Worm (Caenorhabditis elegans) whole organism, young adult: ENCODE data around the gene brap-2.
"Not testable (repeated sequence)": the region's sequence is repeated elsewhere in the genome, so short reads cannot be mapped to it uniquely, and the experiment has no call there.

Source experiments
- C06A6.2 ChIP-seq: fragments of 200-800 bp; sonication (Bioruptor generic); conservative IDR thresholded peaks from 2 replicates; pipeline ENCODE4 v1.3.6; 2022; ENCODE audit warnings: missing genetic modification characterization, missing compliant biosample characterization
- C17E4.6 ChIP-seq: fragments of 200-800 bp; sonication (Bioruptor generic); IDR thresholded peaks from 2 replicates; pipeline ENCODE4 v1.3.6; 2022; ENCODE audit warnings: missing genetic modification reagents, missing genetic modification characterization, missing compliant biosample characterization
- D2030.7 ChIP-seq: fragments of 200-800 bp; sonication (Bioruptor generic); IDR thresholded peaks from 2 replicates; pipeline ENCODE4 v1.3.6; 2022; ENCODE audit warnings: missing genetic modification reagents, missing genetic modification characterization, missing compliant biosample characterization
- K11D2.4 ChIP-seq: fragments of 200-800 bp; sonication (Bioruptor generic); IDR thresholded peaks from 2 replicates; pipeline ENCODE4 v1.3.6; 2022; ENCODE audit warnings: missing genetic modification reagents, missing genetic modification characterization, missing compliant biosample characterization
- Y53G8AR.9 ChIP-seq: fragments of 200-800 bp; sonication (Bioruptor generic); conservative IDR thresholded peaks from 2 replicates; pipeline ENCODE4 v1.3.6; 2022; ENCODE audit warnings: missing genetic modification reagents, missing genetic modification characterization, missing compliant biosample characterization
- Y56A3A.18 ChIP-seq: fragments of 200-800 bp; sonication (Bioruptor generic); IDR thresholded peaks from 2 replicates; pipeline ENCODE4 v1.3.6; 2022; ENCODE audit warnings: missing genetic modification reagents, missing genetic modification characterization, missing compliant biosample characterization
- Y67H2A.10 ChIP-seq: fragments of 200-800 bp; sonication (Bioruptor generic); conservative IDR thresholded peaks from 2 replicates; pipeline ENCODE4 v1.3.6; 2022; ENCODE audit warnings: missing genetic modification reagents, missing genetic modification characterization, missing compliant biosample characterization
- Y79H2A.3 ChIP-seq: fragments of 200-800 bp; sonication (Bioruptor generic); conservative IDR thresholded peaks from 2 replicates; pipeline ENCODE4 v1.3.6; 2022; ENCODE audit warnings: missing genetic modification reagents, missing genetic modification characterization, missing compliant biosample characterization
- Y95B8A.8 ChIP-seq: fragments of 200-800 bp; sonication (Bioruptor generic); IDR thresholded peaks from 2 replicates; pipeline ENCODE4 v1.3.6; 2022; ENCODE audit warnings: missing genetic modification reagents, missing genetic modification characterization, missing compliant biosample characterization
- attf-3 ChIP-seq: fragments of 200-800 bp; sonication (Bioruptor generic); conservative IDR thresholded peaks from 2 replicates; pipeline ENCODE4 v1.3.6; 2022; ENCODE audit warnings: missing genetic modification reagents, missing genetic modification characterization, missing compliant biosample characterization
- attf-5 ChIP-seq: fragments of 200-800 bp; sonication (Bioruptor generic); optimal IDR thresholded peaks from 2 replicates; lab custom pipeline; 2018; ENCODE audit warnings: mild to moderate bottlenecking, missing genetic modification characterization, missing compliant biosample characterization
- bed-2 ChIP-seq: fragments of 200-800 bp; sonication (Bioruptor generic); IDR thresholded peaks from 2 replicates; pipeline ENCODE4 v1.3.6; 2022; ENCODE audit warnings: missing genetic modification reagents, missing genetic modification characterization, missing compliant biosample characterization
- cebp-1 ChIP-seq, 2 experiments: fragments of 200-800 bp in 1 of 2; sonication (Bioruptor generic) in 1 of 2; sonication (generic microtip) in 1 of 2; IDR thresholded peaks in 1 of 2; optimal IDR thresholded peaks in 1 of 2; 2 replicates each; pipeline versions ENCODE4 v1.3.6 to Lab custom; 2017 to 2022; ENCODE audit warnings: missing compliant biosample characterization in 2 of 2, missing genetic modification characterization in 2 of 2, mild to moderate bottlenecking in 1 of 2, missing genetic modification reagents in 1 of 2, moderate library complexity in 1 of 2
- ceh-100 ChIP-seq: fragments of 200-800 bp; sonication (Bioruptor generic); IDR thresholded peaks from 2 replicates; pipeline ENCODE4 v1.3.6; 2022; ENCODE audit warnings: missing genetic modification reagents, missing genetic modification characterization, missing compliant biosample characterization
- ceh-91 ChIP-seq: fragments of 200-800 bp; sonication (Bioruptor generic); IDR thresholded peaks from 2 replicates; pipeline ENCODE4 v1.3.6; 2022; ENCODE audit warnings: missing genetic modification reagents, missing genetic modification characterization, missing compliant biosample characterization
- dox-1 ChIP-seq: fragments of 200-800 bp; sonication (Bioruptor generic); IDR thresholded peaks from 2 replicates; pipeline ENCODE4 v1.3.6; 2022; ENCODE audit warnings: missing genetic modification reagents, missing genetic modification characterization, missing compliant biosample characterization
- dpl-1 ChIP-seq: fragments of 150-350 bp; optimal IDR thresholded peaks from 2 replicates; lab custom pipeline; 2014; ENCODE audit warnings: missing biosample characterization, missing genetic modification reagents, missing genetic modification characterization
- efl-1 ChIP-seq: fragments of 150-350 bp; optimal IDR thresholded peaks from 2 replicates; lab custom pipeline; 2014; ENCODE audit warnings: missing biosample characterization, missing genetic modification reagents, missing genetic modification characterization
- egl-18 ChIP-seq: fragments of 200-800 bp; sonication (Bioruptor generic); IDR thresholded peaks from 2 replicates; pipeline ENCODE4 v1.3.6; 2022; ENCODE audit warnings: missing genetic modification reagents, missing genetic modification characterization, missing compliant biosample characterization
- egl-44 ChIP-seq: fragments of 200-800 bp; sonication (Bioruptor generic); IDR thresholded peaks from 2 replicates; pipeline ENCODE4 v1.3.6; 2022; ENCODE audit warnings: missing genetic modification reagents, missing genetic modification characterization, missing compliant biosample characterization
- egrh-3 ChIP-seq: fragments of 200-800 bp; sonication (Bioruptor generic); IDR thresholded peaks from 2 replicates; pipeline ENCODE4 v1.3.6; 2022; ENCODE audit warnings: missing genetic modification reagents, missing genetic modification characterization, missing compliant biosample characterization
- ekl-4 ChIP-seq: fragments of 200-800 bp; sonication (Bioruptor generic); IDR thresholded peaks from 2 replicates; pipeline ENCODE4 v1.3.6; 2022; ENCODE audit warnings: missing genetic modification reagents, missing genetic modification characterization, missing compliant biosample characterization
- hmg-1.2 ChIP-seq: fragments of 200-800 bp; sonication (Bioruptor generic); IDR thresholded peaks from 2 replicates; pipeline ENCODE4 v1.3.6; 2022; ENCODE audit warnings: missing genetic modification reagents, missing genetic modification characterization, missing compliant biosample characterization
- hmg-20 ChIP-seq: fragments of 200-800 bp; sonication (Bioruptor generic); IDR thresholded peaks from 2 replicates; pipeline ENCODE4 v1.3.6; 2022; ENCODE audit warnings: missing genetic modification reagents, missing genetic modification characterization, missing compliant biosample characterization
- hsf-1 ChIP-seq: fragments of 200-800 bp; sonication (Bioruptor generic); IDR thresholded peaks from 2 replicates; pipeline ENCODE4 v1.3.6; 2022; ENCODE audit warnings: missing genetic modification reagents, missing genetic modification characterization, missing compliant biosample characterization
- let-526 ChIP-seq: fragments of 200-800 bp; sonication (Bioruptor generic); IDR thresholded peaks from 2 replicates; pipeline ENCODE4 v1.3.6; 2022; ENCODE audit warnings: missing genetic modification reagents, missing genetic modification characterization, missing compliant biosample characterization
- lin-54 ChIP-seq: fragments of 200-800 bp; sonication (Bioruptor generic); optimal IDR thresholded peaks from 2 replicates; lab custom pipeline; 2018; ENCODE audit warnings: mild to moderate bottlenecking, missing genetic modification characterization, missing compliant biosample characterization
- lir-1 ChIP-seq: fragments of 200-800 bp; sonication (Bioruptor generic); conservative IDR thresholded peaks from 2 replicates; pipeline ENCODE4 v1.3.6; 2022; ENCODE audit warnings: missing genetic modification reagents, missing genetic modification characterization, missing compliant biosample characterization
- lsl-1 ChIP-seq: fragments of 200-800 bp; sonication (Bioruptor generic); optimal IDR thresholded peaks from 2 replicates; lab custom pipeline; 2018; ENCODE audit warnings: mild to moderate bottlenecking, missing genetic modification characterization, moderate library complexity, missing compliant biosample characterization
- madf-3 ChIP-seq: fragments of 200-800 bp; sonication (Bioruptor generic); IDR thresholded peaks from 2 replicates; pipeline ENCODE4 v1.3.6; 2022; ENCODE audit warnings: missing genetic modification reagents, missing genetic modification characterization, missing compliant biosample characterization
- madf-6 ChIP-seq: fragments of 200-800 bp; sonication (Bioruptor generic); IDR thresholded peaks from 2 replicates; pipeline ENCODE4 v1.3.6; 2022; ENCODE audit warnings: missing genetic modification reagents, missing genetic modification characterization, missing compliant biosample characterization
- madf-8 ChIP-seq: fragments of 200-800 bp; sonication (Bioruptor generic); conservative IDR thresholded peaks from 2 replicates; pipeline ENCODE4 v1.3.6; 2022; ENCODE audit warnings: missing genetic modification reagents, missing genetic modification characterization, missing compliant biosample characterization
- mcd-1 ChIP-seq: fragments of 200-800 bp; sonication (Bioruptor generic); IDR thresholded peaks from 2 replicates; pipeline ENCODE4 v1.3.6; 2022; ENCODE audit warnings: missing genetic modification reagents, missing genetic modification characterization, missing compliant biosample characterization
- nfyb-1 ChIP-seq: fragments of 200-800 bp; sonication (Bioruptor generic); IDR thresholded peaks from 2 replicates; pipeline ENCODE4 v1.3.6; 2022; ENCODE audit warnings: missing genetic modification reagents, missing genetic modification characterization, missing compliant biosample characterization
- nhr-80 ChIP-seq: sonication (generic microtip); optimal IDR thresholded peaks from 2 replicates; lab custom pipeline; 2016; ENCODE audit warnings: missing genetic modification characterization, missing compliant biosample characterization
- pbrm-1 ChIP-seq: fragments of 200-800 bp; sonication (Bioruptor generic); IDR thresholded peaks from 2 replicates; pipeline ENCODE4 v1.3.6; 2022; ENCODE audit warnings: missing genetic modification reagents, missing genetic modification characterization, missing compliant biosample characterization
- rcor-1 ChIP-seq: fragments of 200-800 bp; sonication (Bioruptor generic); IDR thresholded peaks from 2 replicates; pipeline ENCODE4 v1.3.6; 2022; ENCODE audit warnings: missing genetic modification reagents, missing genetic modification characterization, missing compliant biosample characterization
- sea-2 ChIP-seq: fragments of 200-800 bp; sonication (Bioruptor generic); IDR thresholded peaks from 2 replicates; pipeline ENCODE4 v1.3.6; 2022; ENCODE audit warnings: missing genetic modification characterization, missing compliant biosample characterization
- snpc-4 ChIP-seq, 5 experiments: fragments of 150-350 bp in 1 of 5; sonication (generic microtip) in 4 of 5; optimal IDR thresholded peaks; 2 replicates each; lab custom pipeline; 2014 to 2018; ENCODE audit warnings: missing genetic modification characterization in 5 of 5, missing biosample characterization in 3 of 5, antibody characterized with exemption in 2 of 5, mild to moderate bottlenecking in 2 of 5, missing compliant biosample characterization in 2 of 5, missing genotype in 2 of 5, moderate library complexity in 2 of 5, missing genetic modification reagents in 1 of 5
- tbp1 ChIP-seq: fragments of 200-800 bp; sonication (Bioruptor generic); optimal IDR thresholded peaks from 2 replicates; lab custom pipeline; 2018; ENCODE audit warnings: mild to moderate bottlenecking, missing genetic modification characterization, missing compliant biosample characterization
- ztf-18 ChIP-seq: sonication (generic microtip); optimal IDR thresholded peaks from 2 replicates; lab custom pipeline; 2016; ENCODE audit warnings: missing genotype, mild to moderate bottlenecking, missing genetic modification characterization, missing compliant biosample characterization
- ztf-25 ChIP-seq: fragments of 200-800 bp; sonication (Bioruptor generic); IDR thresholded peaks from 2 replicates; pipeline ENCODE4 v1.3.6; 2022; ENCODE audit warnings: missing genetic modification reagents, missing genetic modification characterization, missing compliant biosample characterization
- ztf-28 ChIP-seq: fragments of 200-800 bp; sonication (Bioruptor generic); IDR thresholded peaks from 2 replicates; pipeline ENCODE4 v1.3.6; 2022; ENCODE audit warnings: missing genetic modification reagents, missing genetic modification characterization, missing compliant biosample characterization

brap-2 gene

ce11 chrII:5350357-5350756, 42.6 kb downstream of the brap-2 start, which contains the start of gene F09E5.8 (continued):
- TF ChIP-seq K11D2.4 (peak; percentile 12; the same call in 1 of the 2 replicates), Y53G8AR.9 (0 out of 2 replicates have a peak, but pooled peaks have one; percentile 41), cebp-1 (GFP tag; IDR thresholded peaks at IDR 0.05; lab: Robert Waterston, UW) (peak; percentile 24; the same call in 1 of the 2 replicates), ekl-4 (GFP tag; lab: Robert Waterston, UW) (peak; percentile 52; the same call in 1 of the 2 replicates)
- TF ChIP-seq cebp-1 (tag; optimal IDR thresholded peaks at IDR 0.05; lab: Kevin White, UChicago) = not testable (repeated sequence)
- TF ChIP-seq, all 124 proteins: peak for 17; not testable (repeated sequence) for 107

- TF ChIP-seq ztf-28 (GFP tag; lab: Robert Waterston, UW) (peak; percentile 92), snpc-4 (tag; optimal IDR thresholded peaks at IDR 0.05; lab: Kevin White, UChicago) (peak in 1 of 4 experiments; percentile 36), madf-6 (peak; percentile 82), hsf-1 (peak; percentile 69; the same call in 1 of the 2 replicates), K11D2.4 (peak; percentile 89), egl-18 (GFP tag; lab: Robert Waterston, UW) (0 out of 2 replicates have a peak, but pooled peaks have one; percentile 25), nhr-80 (tag; lab: Kevin White, UChicago) (peak; percentile 1), egl-44 (GFP tag; lab: Robert Waterston, UW) (peak; percentile 74), egrh-3 (GFP tag; lab: Robert Waterston, UW) (peak; percentile 73), ztf-18 (tag; lab: Kevin White, UChicago) (peak; percentile 11), tbp1 (GFP tag; lab: Kevin White, UChicago) (peak; percentile 16), lir-1 (peak; percentile 57; the same call in 1 of the 2 replicates), sea-2 (GFP tag; lab: Robert Waterston, UW) (0 out of 2 replicates have a peak, but pooled peaks have one; percentile 50), C06A6.2 (GFP tag; lab: Robert Waterston, UW) (peak; percentile 100), madf-8 (GFP tag; lab: Robert Waterston, UW) (peak; percentile 58), dpl-1 (GFP tag; lab: Kevin White, UChicago) (peak; percentile 55), Y95B8A.8 (GFP tag; lab: Robert Waterston, UW) (peak; percentile 91), rcor-1 (GFP tag; lab: Robert Waterston, UW) (peak; percentile 88), C17E4.6 (GFP tag; lab: Robert Waterston, UW) (peak; percentile 85), dox-1 (GFP tag; lab: Robert Waterston, UW) (peak; percentile 98), nfyb-1 (GFP tag; lab: Robert Waterston, UW) (peak; percentile 95), mcd-1 (GFP tag; lab: Robert Waterston, UW) (peak; percentile 99), let-526 (peak; percentile 89), D2030.7 (GFP tag; lab: Robert Waterston, UW) (peak; percentile 90), pbrm-1 (GFP tag; lab: Robert Waterston, UW) (peak; percentile 96), Y67H2A.10 (GFP tag; lab: Robert Waterston, UW) (peak; percentile 63; the same call in 1 of the 2 replicates), lsl-1 (GFP tag; lab: Kevin White, UChicago) (peak; percentile 63), attf-3 (GFP tag; lab: Robert Waterston, UW) (peak; percentile 74), ekl-4 (GFP tag; lab: Robert Waterston, UW) (peak; percentile 95), madf-3 (GFP tag; lab: Robert Waterston, UW) (0 out of 2 replicates have a peak, but pooled peaks have one; percentile 70), Y53G8AR.9 (peak; percentile 77; the same call in 1 of the 2 replicates), attf-5 (GFP tag; lab: Kevin White, UChicago) (peak; percentile 72), ceh-91 (peak; percentile 87), ceh-100 (peak; percentile 94), hmg-1.2 (GFP tag; lab: Robert Waterston, UW) (peak; percentile 74), cebp-1 (GFP tag; IDR thresholded peaks at IDR 0.05; lab: Robert Waterston, UW) (peak; percentile 83), cebp-1 (tag; optimal IDR thresholded peaks at IDR 0.05; lab: Kevin White, UChicago) (peak; percentile 46), hmg-20 (peak; percentile 66), bed-2 (GFP tag; lab: Robert Waterston, UW) (peak; percentile 67; the same call in 1 of the 2 replicates), lin-54 (peak; percentile 89), Y79H2A.3 (GFP tag; lab: Robert Waterston, UW) (peak; percentile 74; the same call in 1 of the 2 replicates), Y56A3A.18 (GFP tag; lab: Robert Waterston, UW) (peak; percentile 91), ztf-25 (peak; percentile 75; the same call in 1 of the 2 replicates), efl-1 (GFP tag; lab: Kevin White, UChicago) (peak; percentile 53)
- not testable (repeated sequence) for TF ChIP-seq snpc-4 (GFP tag; optimal IDR thresholded peaks at IDR 0.05; lab: Kevin White, UChicago)
Observed at ce11 chrII:5346350-5346749, 46.6 kb downstream of the brap-2 start.
